Worm (Caenorhabditis elegans): ENCODE data around the gene ddx-15.

ddx-15 gene

ce11 chrIII:5543050-5543449, 48.5 kb downstream of the ddx-15 start, which contains the start of gene D1044.6:
Gene D1044.6, minus strand, starts transcription at chrIII:5543177.
- TF ChIP-seq ceh-83 (GFP tag; optimal IDR thresholded peaks at IDR 0.05) = no peak
- no peak for TF ChIP-seq M03D4.4 (tag; optimal IDR thresholded peaks at IDR 0.05)

ce11 chrIII:5541777-5542176, 49.7 kb downstream of the ddx-15 start:
- TF ChIP-seq ham-2 (GFP tag; optimal IDR thresholded peaks at IDR 0.05) = no peak
- no peak for TF ChIP-seq ceh-83 (GFP tag; optimal IDR thresholded peaks at IDR 0.05)
- no peak for TF ChIP-seq elt-3 (tag; optimal IDR thresholded peaks at IDR 0.05)
- TF ChIP-seq hlh-1 (tag; optimal IDR thresholded peaks at IDR 0.05) = no peak
- TF ChIP-seq sptf-1 (tag; optimal IDR thresholded peaks at IDR 0.05) = no peak
- no peak for TF ChIP-seq cnd-1 (tag; optimal IDR thresholded peaks at IDR 0.05)
